Fruit fly (Drosophila melanogaster) whole organism, wandering third instar larva: ENCODE results near the gene Pfrx.
A peak's percentile ranks its signal among the peaks of the same experiment; 100 is the strongest.

Experiments used
- Abd-B ChIP-seq: fragments of >200 bp; optimal IDR thresholded peaks from 2 replicates; lab custom pipeline; 2017; ENCODE audit warnings: missing biosample characterization, missing genetic modification characterization
- Dif ChIP-seq: fragments of 200-275, 200-300 bp; sonication (Bioruptor generic); optimal IDR thresholded peaks from 2 replicates; lab custom pipeline; 2018; ENCODE audit warnings: missing biosample characterization, missing genetic modification characterization; ENCODE audit not compliant: partially characterized antibody
- N ChIP-seq: fragments of >200 bp; optimal IDR thresholded peaks from 2 replicates; lab custom pipeline; 2018; ENCODE audit warnings: missing biosample characterization, missing external identifiers, missing genetic modification characterization
- OdsH ChIP-seq: fragments of 200-800 bp; sonication (Bioruptor generic); optimal IDR thresholded peaks from 2 replicates; lab custom pipeline; 2016; ENCODE audit warnings: missing biosample characterization, mild to moderate bottlenecking, missing genetic modification characterization
- Rel ChIP-seq, 2 experiments: fragments of 200-800 bp; sonication (Bioruptor generic) in 1 of 2; optimal IDR thresholded peaks; 2 replicates in 1 of 2; 3 replicates in 1 of 2; lab custom pipeline; 2016 to 2019; ENCODE audit warnings: mild to moderate bottlenecking in 2 of 2, missing biosample characterization in 2 of 2, missing genetic modification characterization in 2 of 2, moderate library complexity in 1 of 2
- Sp1 ChIP-seq: fragments of 200-800 bp; sonication (Bioruptor generic); optimal IDR thresholded peaks from 3 replicates; lab custom pipeline; 2019; ENCODE audit warnings: missing biosample characterization, mild to moderate bottlenecking, missing genetic modification characterization, moderate library complexity
- brk ChIP-seq: fragments of 200-800 bp; sonication (Bioruptor generic); optimal IDR thresholded peaks from 2 replicates; lab custom pipeline; 2016; ENCODE audit warnings: missing biosample characterization, mild to moderate bottlenecking, missing genetic modification characterization
- dmrt93B ChIP-seq: fragments of 200-800 bp; sonication (Bioruptor generic); optimal IDR thresholded peaks from 2 replicates; lab custom pipeline; 2018; ENCODE audit warnings: missing biosample characterization, mild to moderate bottlenecking, missing genetic modification characterization
- foxo ChIP-seq, 2 experiments: fragments of 200-800 bp; sonication (Bioruptor generic); optimal IDR thresholded peaks; 2 replicates in 1 of 2; 3 replicates in 1 of 2; lab custom pipeline; 2016 to 2017; ENCODE audit warnings: missing biosample characterization in 2 of 2, missing genetic modification characterization in 2 of 2
- h ChIP-seq: fragments of 200-800 bp; sonication (Bioruptor generic); optimal IDR thresholded peaks from 3 replicates; lab custom pipeline; 2016; ENCODE audit warnings: missing biosample characterization, mild to moderate bottlenecking, missing genetic modification characterization
- pan ChIP-seq: fragments of >200 bp; optimal IDR thresholded peaks from 2 replicates; lab custom pipeline; 2017
- psq ChIP-seq: fragments of 200-800 bp; sonication (Bioruptor generic); optimal IDR thresholded peaks from 3 replicates; lab custom pipeline; 2017; ENCODE audit warnings: missing biosample characterization, mild to moderate bottlenecking, missing genetic modification characterization, moderate library complexity
- sv ChIP-seq: fragments of 200-800 bp; sonication (Bioruptor generic); optimal IDR thresholded peaks from 3 replicates; lab custom pipeline; 2016; ENCODE audit warnings: missing biosample characterization, missing genetic modification characterization
- usp ChIP-seq: fragments of >200 bp; optimal IDR thresholded peaks from 2 replicates; lab custom pipeline; 2017; ENCODE audit warnings: missing biosample characterization, missing genetic modification characterization

- TF ChIP-seq psq (GFP tag; lab: Kevin White, UChicago), result no peak
- TF ChIP-seq Dif (GFP tag; lab: Kevin White, UChicago), result peak; percentile 14
- TF ChIP-seq Abd-B, result no peak
- TF ChIP-seq pan (lab: Kevin White, UChicago), result no peak
- TF ChIP-seq h (GFP tag; lab: Kevin White, UChicago), result peak; percentile 98
- no peak for TF ChIP-seq sv
- no peak for TF ChIP-seq usp (GFP tag; lab: Kevin White, UChicago)
- TF ChIP-seq Sp1 (GFP tag; lab: Kevin White, UChicago), result peak; percentile 33
- peak in 1 of 2 experiments; percentile 23 for TF ChIP-seq foxo (GFP tag; optimal IDR thresholded peaks at IDR 0.05; lab: Kevin White, UChicago)
- TF ChIP-seq OdsH (GFP tag; lab: Kevin White, UChicago), result no peak
- no peak for TF ChIP-seq brk (GFP tag; lab: Kevin White, UChicago)
- no peak for TF ChIP-seq dmrt93B
- TF ChIP-seq N (GFP tag; lab: Kevin White, UChicago), result no peak
- TF ChIP-seq Rel (GFP tag; optimal IDR thresholded peaks at IDR 0.05; lab: Kevin White, UChicago), result no peak
- TF ChIP-seq Rel (tag; optimal IDR thresholded peaks at IDR 0.05; lab: Kevin White, UChicago), result peak; percentile 96
These were observed 2.6 kb downstream of the Pfrx start for dm6 chrX:19497782-19498440.
